Worm (Caenorhabditis elegans) whole organism, mixed stage, embryonic: ENCODE results near the gene nspb-10.

ENCODE experiments used
- lin-13 ChIP-seq: fragments of 150-350 bp; optimal IDR thresholded peaks from 2 replicates; lab custom pipeline; 2014; ENCODE audit warnings: missing biosample characterization, missing genetic modification characterization
- lsy-2 ChIP-seq: fragments of 150-350 bp; optimal IDR thresholded peaks from 2 replicates; lab custom pipeline; 2014; ENCODE audit warnings: missing biosample characterization, missing genetic modification characterization
- ztf-11 ChIP-seq: fragments of 150-350 bp; optimal IDR thresholded peaks from 2 replicates; lab custom pipeline; 2014; ENCODE audit warnings: missing biosample characterization, missing genetic modification characterization

- TF ChIP-seq lin-13 (tag; lab: Kevin White, UChicago) (no peak), lsy-2 (tag; lab: Kevin White, UChicago) (no peak), ztf-11 (tag; lab: Kevin White, UChicago) (no peak)
Measured at ce11 chrII:14616927-14617326, 28.9 kb upstream of the nspb-10 start.
